Fruit fly (Drosophila melanogaster) whole organism, embryonic: ENCODE results near the gene CG12147.

Experiments used
- Adf1 ChIP-seq: fragments of 200-800 bp; sonication (Bioruptor generic); IDR thresholded peaks from 2 replicates; pipeline ENCODE4 v1.3.6; 2022; ENCODE audit warnings: missing biosample characterization, missing genetic modification characterization
- Awh ChIP-seq: fragments of 200-800 bp; sonication (Bioruptor generic); IDR thresholded peaks from 2 replicates; pipeline ENCODE4, ENCODE4 v1.3.6; 2022; ENCODE audit warnings: missing biosample characterization, missing genetic modification characterization
- C15 ChIP-seq: fragments of 200-800 bp; sonication (Bioruptor generic); IDR thresholded peaks from 3 replicates; pipeline ENCODE4 v1.3.6; 2022; ENCODE audit warnings: missing biosample characterization, missing genetic modification characterization
- CG10431 ChIP-seq: fragments of 200-800 bp; sonication (Bioruptor generic); optimal IDR thresholded peaks from 3 replicates; lab custom pipeline; 2018; ENCODE audit warnings: missing biosample characterization, mild to moderate bottlenecking, missing genetic modification characterization
- CG12155 ChIP-seq: fragments of 200-800 bp; sonication (Bioruptor generic); optimal IDR thresholded peaks from 3 replicates; lab custom pipeline; 2016; ENCODE audit warnings: missing biosample characterization, missing genetic modification characterization
- CG12769 ChIP-seq: fragments of 200-800 bp; sonication (Bioruptor generic); optimal IDR thresholded peaks from 2 replicates; lab custom pipeline; 2019; ENCODE audit warnings: missing biosample characterization, mild to moderate bottlenecking, missing genetic modification characterization, moderate library complexity
- CG13287 ChIP-seq: fragments of 200-800 bp; sonication (Bioruptor generic); IDR thresholded peaks from 2 replicates; pipeline ENCODE4 v1.3.6; 2022; ENCODE audit warnings: missing biosample characterization, missing genetic modification characterization; ENCODE audit not compliant: partially characterized antibody
- CG14860 ChIP-seq: fragments of 200-800 bp; sonication (Bioruptor generic); IDR thresholded peaks from 3 replicates; pipeline ENCODE4 v1.3.6; 2022; ENCODE audit warnings: missing biosample characterization, missing genetic modification characterization; ENCODE audit not compliant: partially characterized antibody
- CG15073 ChIP-seq: fragments of 200-800 bp; sonication (Bioruptor generic); optimal IDR thresholded peaks from 2 replicates; lab custom pipeline; 2016; ENCODE audit warnings: missing biosample characterization, missing genetic modification characterization
- CG18011 ChIP-seq: fragments of 200-800 bp; sonication (Bioruptor generic); optimal IDR thresholded peaks from 2 replicates; lab custom pipeline; 2017; ENCODE audit warnings: missing biosample characterization, missing genetic modification characterization, mild to moderate bottlenecking, moderate library complexity, missing genotype
- CG1832 ChIP-seq: fragments of 200-800 bp; sonication (Bioruptor generic); optimal IDR thresholded peaks from 2 replicates; lab custom pipeline; 2017; ENCODE audit warnings: missing biosample characterization, mild to moderate bottlenecking, missing genetic modification characterization, inconsistent platforms
- CG3163 ChIP-seq: fragments of 200-800 bp; sonication (Bioruptor generic); optimal IDR thresholded peaks from 3 replicates; lab custom pipeline; 2016; ENCODE audit warnings: missing biosample characterization, missing genetic modification characterization
- CG32767 ChIP-seq: fragments of 200-800 bp; sonication (Bioruptor generic); IDR thresholded peaks from 2 replicates; pipeline ENCODE4 v1.3.6; 2022; ENCODE audit warnings: missing biosample characterization, missing genetic modification characterization
- CG33557 ChIP-seq: fragments of 200-800 bp; sonication (Bioruptor generic); optimal IDR thresholded peaks from 2 replicates; lab custom pipeline; 2019; ENCODE audit warnings: missing biosample characterization, mild to moderate bottlenecking, missing genetic modification characterization, moderate library complexity
- CG34422 ChIP-seq: fragments of 200-800 bp; sonication (Bioruptor generic); IDR thresholded peaks from 3 replicates; pipeline ENCODE4 v1.3.6; 2022; ENCODE audit warnings: missing biosample characterization, missing genetic modification characterization
- CG8388 ChIP-seq: fragments of 200-800 bp; sonication (Bioruptor generic); optimal IDR thresholded peaks from 2 replicates; lab custom pipeline; 2019; ENCODE audit warnings: missing biosample characterization, mild to moderate bottlenecking, missing genetic modification characterization, moderate library complexity
- CG9609 ChIP-seq: fragments of 200-800 bp; sonication (Bioruptor generic); optimal IDR thresholded peaks from 3 replicates; lab custom pipeline; 2016; ENCODE audit warnings: missing biosample characterization, missing genetic modification characterization
- CG9797 ChIP-seq: fragments of 200-800 bp; sonication (Bioruptor generic); optimal IDR thresholded peaks from 3 replicates; lab custom pipeline; 2018; ENCODE audit warnings: missing biosample characterization, mild to moderate bottlenecking, missing genetic modification characterization
- Deaf1 ChIP-seq: fragments of 200-800 bp; optimal IDR thresholded peaks from 3 replicates; lab custom pipeline; 2019; ENCODE audit warnings: missing biosample characterization, mild to moderate bottlenecking, missing genetic modification characterization, moderate library complexity
- Doc2 ChIP-seq: fragments of 200-800 bp; sonication (Bioruptor generic); IDR thresholded peaks from 2 replicates; pipeline ENCODE4 v1.3.6; 2022; ENCODE audit warnings: missing biosample characterization, missing genetic modification characterization
- E2f1 ChIP-seq: fragments of 200-800 bp; sonication (Bioruptor generic); IDR thresholded peaks from 2 replicates; pipeline ENCODE4 v1.3.6; 2022; ENCODE audit warnings: missing biosample characterization, missing genetic modification characterization
- Elba2 ChIP-seq: fragments of 200-800 bp; sonication (Bioruptor generic); optimal IDR thresholded peaks from 3 replicates; lab custom pipeline; 2016; ENCODE audit warnings: missing biosample characterization, missing genetic modification characterization
- Ets65A ChIP-seq: fragments of 200-800 bp; sonication (Bioruptor generic); peaks from one replicate; lab custom pipeline; 2016; ENCODE audit warnings: missing biosample characterization, missing genetic modification characterization
- Fer3 ChIP-seq: fragments of 200-800 bp; sonication (Bioruptor generic); optimal IDR thresholded peaks from 2 replicates; lab custom pipeline; 2018; ENCODE audit warnings: missing biosample characterization, mild to moderate bottlenecking, missing genetic modification characterization, moderate library complexity
- Jarid2 ChIP-seq: fragments of 200-800 bp; sonication (Bioruptor generic); optimal IDR thresholded peaks from 3 replicates; lab custom pipeline; 2017; ENCODE audit warnings: mild to moderate bottlenecking, missing biosample characterization, missing genetic modification reagents, missing genetic modification characterization
- Med ChIP-seq: fragments of 200-800 bp; sonication (Bioruptor generic); peaks from one replicate; lab custom pipeline; 2016; ENCODE audit warnings: missing biosample characterization, missing genetic modification characterization, mild to moderate bottlenecking, inconsistent platforms, moderate library complexity
- Xbp1 ChIP-seq: fragments of 200-800 bp; sonication (Bioruptor generic); optimal IDR thresholded peaks from 3 replicates; lab custom pipeline; 2016; ENCODE audit warnings: missing biosample characterization, mild to moderate bottlenecking, missing genetic modification characterization
- bbx ChIP-seq: fragments of 200-800 bp; sonication (Bioruptor generic); IDR thresholded peaks from 2 replicates; pipeline ENCODE4 v1.3.6; 2022; ENCODE audit warnings: missing biosample characterization, missing genetic modification characterization; ENCODE audit not compliant: partially characterized antibody
- br ChIP-seq: fragments of >200 bp; optimal IDR thresholded peaks from 2 replicates; lab custom pipeline; 2017
- bsh ChIP-seq, 2 experiments: fragments of 200-800 bp; sonication (Bioruptor generic); optimal IDR thresholded peaks; 2 replicates each; lab custom pipeline; 2017 to 2018; ENCODE audit warnings: mild to moderate bottlenecking in 2 of 2, missing biosample characterization in 2 of 2, missing genetic modification characterization in 2 of 2, moderate library complexity in 1 of 2
- caup ChIP-seq: fragments of 200-800 bp; sonication (Bioruptor generic); optimal IDR thresholded peaks from 3 replicates; lab custom pipeline; 2017; ENCODE audit warnings: missing biosample characterization, mild to moderate bottlenecking, missing genetic modification characterization, moderate library complexity; ENCODE audit not compliant: severe bottlenecking
- ci ChIP-seq: fragments of 200-800 bp; sonication (Bioruptor generic); IDR thresholded peaks from 3 replicates; pipeline ENCODE4 v1.3.6; 2022; ENCODE audit warnings: missing biosample characterization, missing genetic modification characterization
- dysf ChIP-seq: fragments of 200-800 bp; sonication (Bioruptor generic); IDR thresholded peaks from 3 replicates; pipeline ENCODE4 v1.3.6; 2022; ENCODE audit warnings: missing biosample characterization, missing genetic modification characterization
- ewg ChIP-seq: fragments of 200-800 bp; sonication (Bioruptor generic); optimal IDR thresholded peaks from 3 replicates; lab custom pipeline; 2017; ENCODE audit warnings: mild to moderate bottlenecking, missing biosample characterization, missing genetic modification reagents, missing genetic modification characterization
- fd3F ChIP-seq: fragments of 200-800 bp; sonication (Bioruptor generic); optimal IDR thresholded peaks from 2 replicates; lab custom pipeline; 2018; ENCODE audit warnings: missing biosample characterization, mild to moderate bottlenecking, missing genetic modification characterization, moderate library complexity
- fru ChIP-seq: fragments of >200 bp; optimal IDR thresholded peaks from 2 replicates; lab custom pipeline; 2017
- kni ChIP-seq: fragments of 200-800 bp; sonication (Bioruptor generic); optimal IDR thresholded peaks from 3 replicates; lab custom pipeline; 2017; ENCODE audit warnings: mild to moderate bottlenecking, missing biosample characterization, missing genetic modification reagents, missing genetic modification characterization
- lilli ChIP-seq: fragments of 200-800 bp; sonication (Bioruptor generic); optimal IDR thresholded peaks from 3 replicates; lab custom pipeline; 2016; ENCODE audit warnings: missing biosample characterization, missing genetic modification characterization
- mld ChIP-seq: fragments of 200-800 bp; sonication (Bioruptor generic); IDR thresholded peaks from 3 replicates; pipeline ENCODE4 v1.3.6; 2022; ENCODE audit warnings: missing biosample characterization, missing genetic modification characterization; ENCODE audit not compliant: partially characterized antibody
- otp ChIP-seq: fragments of 200-800 bp; sonication (Bioruptor generic); IDR thresholded peaks from 3 replicates; pipeline ENCODE4, ENCODE4 v1.3.6; 2022; ENCODE audit warnings: missing biosample characterization, missing genetic modification characterization
- pros ChIP-seq: fragments of 200-800 bp; sonication (Bioruptor generic); optimal IDR thresholded peaks from 3 replicates; lab custom pipeline; 2019; ENCODE audit warnings: missing biosample characterization, mild to moderate bottlenecking, missing genetic modification characterization, moderate library complexity
- pum ChIP-seq: fragments of 200-800 bp; sonication (Bioruptor generic); optimal IDR thresholded peaks from 2 replicates; lab custom pipeline; 2016; ENCODE audit warnings: missing biosample characterization, missing genetic modification characterization
- rib ChIP-seq: fragments of 200-800 bp; sonication (Bioruptor generic); IDR thresholded peaks from 2 replicates; pipeline ENCODE4 v1.3.6; 2022; ENCODE audit warnings: missing biosample characterization, missing genetic modification characterization
- sc ChIP-seq, 3 experiments: fragments of >200 bp in 2 of 3; fragments of 200-800 bp in 1 of 3; sonication (Bioruptor generic) in 1 of 3; optimal IDR thresholded peaks; 2 replicates in 2 of 3; 3 replicates in 1 of 3; lab custom pipeline; 2017; ENCODE audit warnings: mild to moderate bottlenecking in 1 of 3, missing biosample characterization in 1 of 3, missing genetic modification characterization in 1 of 3, missing genetic modification reagents in 1 of 3
- scrt ChIP-seq: fragments of 200-800 bp; sonication (Bioruptor generic); optimal IDR thresholded peaks from 2 replicates; lab custom pipeline; 2018; ENCODE audit warnings: missing biosample characterization, mild to moderate bottlenecking, missing genetic modification characterization, moderate library complexity
- sima ChIP-seq: fragments of 200-800 bp; sonication (Bioruptor generic); optimal IDR thresholded peaks from 2 replicates; lab custom pipeline; 2016; ENCODE audit warnings: missing biosample characterization, missing genetic modification characterization
- sob ChIP-seq: fragments of 200-800 bp; sonication (Bioruptor generic); IDR thresholded peaks from 2 replicates; pipeline ENCODE4 v1.3.6; 2022; ENCODE audit warnings: missing biosample characterization, missing genetic modification characterization
- tap ChIP-seq: fragments of 200-800 bp; optimal IDR thresholded peaks from 3 replicates; lab custom pipeline; 2019; ENCODE audit warnings: missing biosample characterization, mild to moderate bottlenecking, missing genetic modification characterization, moderate library complexity
- vvl ChIP-seq: fragments of 200-800 bp; sonication (Bioruptor generic); IDR thresholded peaks from 2 replicates; pipeline ENCODE4 v1.3.6; 2022; ENCODE audit warnings: missing biosample characterization, missing genetic modification characterization
- zf30C ChIP-seq: fragments of 200-800 bp; sonication (Bioruptor generic); optimal IDR thresholded peaks from 3 replicates; lab custom pipeline; 2018; ENCODE audit warnings: missing biosample characterization, mild to moderate bottlenecking, missing genetic modification characterization

The CG12147 gene

dm6 chr3R:5392621-5393020 is 34.4 kb downstream of the CG12147 start, which contains the start of gene kkv (continued):
- peak; percentile 17 for TF ChIP-seq Ets65A (GFP tag; lab: Kevin White, UChicago)
- TF ChIP-seq kni = no peak
- no peak for TF ChIP-seq Xbp1 (GFP tag; lab: Kevin White, UChicago)
- no peak for TF ChIP-seq Awh (GFP tag; lab: Robert Waterston, UW)
- TF ChIP-seq Jarid2 = peak; percentile 56
- no peak for TF ChIP-seq Fer3 (tag; lab: Kevin White, UChicago)
- 0 out of 3 replicates have a peak, but pooled peaks have one; percentile 9 for TF ChIP-seq otp (GFP tag; lab: Robert Waterston, UW)
- no peak for TF ChIP-seq fd3F (GFP tag; lab: Kevin White, UChicago)
- no peak for TF ChIP-seq lilli
- no peak for TF ChIP-seq CG3163 (GFP tag; lab: Kevin White, UChicago)
- no peak for TF ChIP-seq br (lab: Kevin White, UChicago)
- no peak for TF ChIP-seq CG12155 (GFP tag; lab: Kevin White, UChicago)
- TF ChIP-seq fru (lab: Kevin White, UChicago) = no peak
- TF ChIP-seq E2f1 (GFP tag; lab: Robert Waterston, UW) = no peak
- no peak for TF ChIP-seq bsh (GFP tag; optimal IDR thresholded peaks at IDR 0.05; lab: Kevin White, UChicago)
- TF ChIP-seq CG12769 (tag; lab: Kevin White, UChicago) = peak; percentile 43
- peak; percentile 31; the same call in 1 of the 2 replicates for TF ChIP-seq vvl
- TF ChIP-seq CG34422 (GFP tag; lab: Robert Waterston, UW) = 0 out of 3 replicates have a peak, but pooled peaks have one; percentile 33
- 0 out of 3 replicates have a peak, but pooled peaks have one; percentile 41 for TF ChIP-seq mld (GFP tag; lab: Robert Waterston, UW)
- TF ChIP-seq sima (GFP tag; lab: Kevin White, UChicago) = no peak
- no peak for TF ChIP-seq pum
- no peak for TF ChIP-seq CG32767
- TF ChIP-seq dysf (GFP tag; lab: Robert Waterston, UW) = no peak
- no peak for TF ChIP-seq C15 (GFP tag; lab: Robert Waterston, UW)
- no peak for TF ChIP-seq tap (tag; lab: Kevin White, UChicago)
- TF ChIP-seq bbx (GFP tag; lab: Robert Waterston, UW) = peak; percentile 44
- peak; percentile 41; the same call in 1 of the 2 replicates for TF ChIP-seq rib (GFP tag; lab: Robert Waterston, UW)
- no peak for TF ChIP-seq scrt (GFP tag; lab: Kevin White, UChicago)
- TF ChIP-seq ci = peak; percentile 26; the same call in 1 of the 3 replicates
- TF ChIP-seq CG33557 (GFP tag; lab: Kevin White, UChicago) = no peak
- no peak for TF ChIP-seq caup (GFP tag; lab: Kevin White, UChicago)
- peak; percentile 31 for TF ChIP-seq Med (GFP tag; lab: Kevin White, UChicago)
- no peak for TF ChIP-seq zf30C (GFP tag; lab: Kevin White, UChicago)
- no peak for TF ChIP-seq Doc2
- TF ChIP-seq CG9797 (GFP tag; lab: Kevin White, UChicago) = no peak
- TF ChIP-seq CG18011 (GFP tag; lab: Kevin White, UChicago) = no peak
- no peak for TF ChIP-seq CG8388 (GFP tag; lab: Kevin White, UChicago)
- TF ChIP-seq CG15073 (GFP tag; lab: Kevin White, UChicago) = no peak
- peak; percentile 25; the same call in 1 of the 2 replicates for TF ChIP-seq sob (GFP tag; lab: Robert Waterston, UW)
- TF ChIP-seq Deaf1 = peak; percentile 52
- no peak for TF ChIP-seq Elba2
- TF ChIP-seq pros (GFP tag; lab: Kevin White, UChicago) = peak; percentile 95
- peak; percentile 1 for TF ChIP-seq ewg
- TF ChIP-seq CG9609 = no peak
- TF ChIP-seq CG13287 (GFP tag; lab: Robert Waterston, UW) = peak; percentile 18; the same call in 1 of the 2 replicates
- no peak for TF ChIP-seq CG1832 (GFP tag; lab: Kevin White, UChicago)
- no peak for TF ChIP-seq sc (optimal IDR thresholded peaks at IDR 0.05; lab: Kevin White, UChicago)
- no peak for TF ChIP-seq sc (GFP tag; optimal IDR thresholded peaks at IDR 0.05; lab: Kevin White, UChicago)
- TF ChIP-seq CG10431 = no peak
- peak; percentile 86 for TF ChIP-seq Adf1
- no peak for TF ChIP-seq CG14860 (GFP tag; lab: Robert Waterston, UW)
